Fruit fly (Drosophila melanogaster) Kc167 (cell line): ENCODE measurements around the gene hmw.

ENCODE experiments used
- Myc ChIP-seq: fragments of >200 bp; optimal IDR thresholded peaks from 2 replicates; lab custom pipeline; 2017; ENCODE audit warnings: missing external identifiers
- Sin3A ChIP-seq: fragments of >200 bp; optimal IDR thresholded peaks from 2 replicates; lab custom pipeline; 2018; ENCODE audit warnings: missing external identifiers
- h ChIP-seq: fragments of >200 bp; optimal IDR thresholded peaks from 3 replicates; lab custom pipeline; 2018; ENCODE audit warnings: missing external identifiers
- insv ChIP-seq: fragments of >200 bp; optimal IDR thresholded peaks from 3 replicates; lab custom pipeline; 2018; ENCODE audit warnings: missing external identifiers
- psq ChIP-seq: fragments of >200 bp; optimal IDR thresholded peaks from 2 replicates; lab custom pipeline; 2017; ENCODE audit warnings: missing external identifiers
- ttk ChIP-seq: sonication (Bioruptor generic); optimal IDR thresholded peaks from 2 replicates; lab custom pipeline; 2017; ENCODE audit warnings: missing external identifiers

hmw gene

DNA sequence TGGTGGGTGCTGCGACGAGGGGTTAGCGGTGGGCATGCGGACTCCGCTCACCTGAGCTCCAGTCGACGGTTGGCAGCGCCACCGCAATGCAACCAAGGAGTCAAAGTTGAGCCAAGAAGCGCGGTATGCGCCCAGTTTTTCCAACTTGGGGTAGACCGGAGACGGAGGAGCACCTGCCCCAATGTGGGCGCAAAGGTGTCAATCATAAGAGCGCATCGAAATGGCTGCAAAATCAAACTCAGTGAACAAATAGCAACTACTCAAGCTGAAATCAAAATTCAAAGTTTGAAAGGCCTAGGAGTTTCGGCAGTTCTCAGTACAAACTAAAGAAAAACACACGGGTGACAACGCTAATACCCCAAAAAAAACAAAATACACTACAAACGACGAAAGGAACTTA, at the start of gene hmw:
Gene hmw, plus strand, starts transcription at position 301 of the 400 bp plus-strand sequence.
- TF ChIP-seq Myc (lab: Kevin White, UChicago): no peak
- TF ChIP-seq psq (lab: Kevin White, UChicago): no peak
- no peak for TF ChIP-seq h
- TF ChIP-seq Sin3A (lab: Kevin White, UChicago): no peak
- no peak for TF ChIP-seq ttk (lab: Kevin White, UChicago)
- TF ChIP-seq insv (lab: Kevin White, UChicago): no peak

DNA sequence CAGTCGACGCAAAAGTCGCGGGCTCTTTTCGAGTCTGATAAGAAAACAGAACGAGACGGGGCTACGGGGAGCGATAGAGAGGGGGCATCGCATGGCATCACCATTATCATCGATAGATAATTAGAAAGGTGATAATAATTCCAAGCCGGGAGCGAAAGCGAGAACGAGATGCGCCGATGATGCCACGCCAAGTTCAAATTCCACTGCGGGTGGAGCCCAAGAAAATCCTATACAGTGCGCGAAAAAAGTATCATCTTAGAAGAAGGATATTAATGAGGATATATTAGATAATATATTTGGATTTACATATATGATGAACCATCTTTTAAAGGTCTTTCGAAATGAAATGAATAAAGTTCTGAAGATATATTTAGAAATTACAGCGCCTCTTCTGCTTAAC, 49.0 kb upstream of the hmw start:
- TF ChIP-seq insv (lab: Kevin White, UChicago): no peak
- no peak for TF ChIP-seq ttk (lab: Kevin White, UChicago)

dm6 chr3R:18314320-18314719, 47.5 kb upstream of the hmw start, which contains the start of gene PKD:
TSS of gene PKD (minus strand) at chr3R:18314407.
- TF ChIP-seq ttk (lab: Kevin White, UChicago) (no peak), Sin3A (lab: Kevin White, UChicago) (no peak), psq (lab: Kevin White, UChicago) (no peak), h (no peak), insv (lab: Kevin White, UChicago) (no peak), Myc (lab: Kevin White, UChicago) (no peak)

dm6 chr3R:18314824-18315690, 46.7 kb upstream of the hmw start:
- no peak for TF ChIP-seq ttk (lab: Kevin White, UChicago)
- no peak for TF ChIP-seq h
- no peak for TF ChIP-seq psq (lab: Kevin White, UChicago)
- no peak for TF ChIP-seq Myc (lab: Kevin White, UChicago)
- no peak for TF ChIP-seq insv (lab: Kevin White, UChicago)
- no peak for TF ChIP-seq Sin3A (lab: Kevin White, UChicago)

DNA sequence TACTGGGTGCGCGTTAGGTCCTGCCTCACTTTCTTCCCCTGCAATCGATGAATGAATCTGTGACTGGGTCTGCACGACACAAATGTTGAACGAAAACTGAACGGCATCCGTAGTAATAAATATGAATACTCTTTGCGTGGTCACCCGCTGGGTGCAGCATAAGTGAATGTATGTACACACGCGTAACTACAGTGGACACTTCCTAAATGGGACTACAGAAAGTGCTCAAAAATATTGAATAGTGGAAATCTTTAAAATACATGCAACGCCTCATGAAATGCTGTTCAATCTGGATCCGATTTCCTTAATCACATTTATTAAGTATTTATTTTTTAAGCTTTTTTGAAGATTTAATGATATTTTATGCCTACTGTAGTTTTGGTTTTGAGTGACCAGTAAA, 33.0 kb upstream of the hmw start, which contains the start of gene naz:
Gene naz, minus strand, starts transcription at position 101 of the 400 bp plus-strand sequence.
- TF ChIP-seq ttk (lab: Kevin White, UChicago) (no peak), insv (lab: Kevin White, UChicago) (no peak), h (no peak), Sin3A (lab: Kevin White, UChicago) (no peak), psq (lab: Kevin White, UChicago) (no peak), Myc (lab: Kevin White, UChicago) (no peak)

DNA sequence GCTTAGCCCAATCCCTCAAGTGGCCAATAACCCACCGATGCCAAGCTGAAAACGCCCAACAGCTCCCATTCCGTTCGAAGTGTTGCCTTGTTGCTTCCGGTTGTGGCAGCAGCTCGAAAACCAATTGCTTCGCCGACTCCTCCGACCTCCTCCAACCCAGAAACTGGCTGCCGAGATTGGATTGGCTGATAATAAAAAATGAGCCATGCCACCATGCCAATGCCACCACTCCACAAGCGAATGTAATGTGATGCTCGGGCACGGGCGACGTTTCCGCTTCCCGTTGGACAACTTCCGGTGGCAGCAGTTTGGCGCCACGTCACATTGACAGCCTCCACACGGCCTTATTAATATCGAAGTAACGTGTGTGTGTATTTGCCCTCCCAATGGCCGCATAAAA, 23.3 kb upstream of the hmw start:
- TF ChIP-seq h (no peak), Sin3A (lab: Kevin White, UChicago) (no peak), insv (lab: Kevin White, UChicago) (no peak), psq (lab: Kevin White, UChicago) (no peak), ttk (lab: Kevin White, UChicago) (no peak), Myc (lab: Kevin White, UChicago) (no peak)

- TF ChIP-seq Sin3A (lab: Kevin White, UChicago): no peak
- no peak for TF ChIP-seq ttk (lab: Kevin White, UChicago)
- no peak for TF ChIP-seq h
- TF ChIP-seq Myc (lab: Kevin White, UChicago): no peak
- no peak for TF ChIP-seq psq (lab: Kevin White, UChicago)
- TF ChIP-seq insv (lab: Kevin White, UChicago): no peak
Measured at dm6 chr3R:18355781-18356180, 6.0 kb upstream of the hmw start.

DNA sequence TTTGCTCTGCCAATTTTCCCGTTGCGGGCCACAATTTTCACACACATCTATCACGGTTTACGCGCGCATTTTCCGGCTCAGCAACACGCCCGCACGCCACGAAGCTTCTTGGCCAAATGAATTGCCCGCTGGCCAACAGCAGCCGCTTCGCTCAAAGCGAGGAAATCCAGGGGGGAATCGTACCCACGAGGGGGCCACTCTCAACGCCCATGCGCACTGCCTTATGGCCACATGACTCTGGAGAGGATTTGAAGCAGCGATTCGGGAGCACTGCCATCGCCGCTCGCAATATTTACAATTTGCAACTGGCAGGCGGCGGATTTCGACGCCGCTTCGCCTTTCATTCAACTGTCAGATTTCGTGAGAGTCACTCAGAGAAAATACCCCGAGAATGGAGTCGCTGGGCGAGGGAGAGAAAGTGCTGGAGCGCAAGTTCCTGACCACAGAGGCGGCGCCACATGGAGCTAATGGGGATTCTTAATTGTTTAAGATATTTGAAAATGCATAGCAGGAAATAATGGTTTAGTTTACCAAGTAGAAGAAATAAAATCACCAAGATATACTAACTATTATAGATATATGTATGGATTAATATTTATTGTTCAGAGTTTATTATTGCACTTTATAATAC, 1.0 kb upstream of the hmw start, which contains the start of gene CG15803:
Gene CG15803, minus strand, starts transcription at position 99 of the 631 bp plus-strand sequence.
- no peak for TF ChIP-seq Sin3A (lab: Kevin White, UChicago)

dm6 chr3R:18365978-18366643, 4.3 kb downstream of the hmw start, which contains the start of the genes WRNexo and Nup43:
TSS of gene WRNexo (minus strand) at chr3R:18366162.
TSS of gene Nup43 (plus strand) at chr3R:18366638.
- TF ChIP-seq ttk (lab: Kevin White, UChicago) (no peak), Sin3A (lab: Kevin White, UChicago) (no peak), h (no peak), insv (lab: Kevin White, UChicago) (no peak), Myc (lab: Kevin White, UChicago) (no peak), psq (lab: Kevin White, UChicago) (no peak)

dm6 chr3R:18366644-18366985, 4.8 kb downstream of the hmw start:
- TF ChIP-seq psq (lab: Kevin White, UChicago): no peak
- TF ChIP-seq Myc (lab: Kevin White, UChicago): no peak
- TF ChIP-seq h: no peak
- TF ChIP-seq Sin3A (lab: Kevin White, UChicago): no peak
- no peak for TF ChIP-seq ttk (lab: Kevin White, UChicago)
- no peak for TF ChIP-seq insv (lab: Kevin White, UChicago)

- TF ChIP-seq ttk (lab: Kevin White, UChicago) (no peak), Myc (lab: Kevin White, UChicago) (no peak), h (no peak), Sin3A (lab: Kevin White, UChicago) (no peak), insv (lab: Kevin White, UChicago) (no peak), psq (lab: Kevin White, UChicago) (no peak)
Measured at dm6 chr3R:18368595-18368994, 6.8 kb downstream of the hmw start.
